Fruit fly (Drosophila melanogaster) whole organism, embryonic: ENCODE data around the gene CG8774.

Experiments
- Atf3 ChIP-seq: fragments of 200-800 bp; sonication (Bioruptor generic); optimal IDR thresholded peaks from 3 replicates; lab custom pipeline; 2016; ENCODE audit warnings: missing biosample characterization, missing genetic modification characterization
- Bdp1 ChIP-seq: fragments of 200-800 bp; sonication (Bioruptor generic); optimal IDR thresholded peaks from 3 replicates; lab custom pipeline; 2016; ENCODE audit warnings: missing biosample characterization, missing genetic modification characterization
- Blimp-1 ChIP-seq: fragments of 200-800 bp; sonication (Bioruptor generic); optimal IDR thresholded peaks from 3 replicates; lab custom pipeline; 2018; ENCODE audit warnings: missing biosample characterization, missing genetic modification characterization, mild to moderate bottlenecking, moderate library complexity, missing genetic modification reagents
- BtbVII ChIP-seq: fragments of 200-800 bp; sonication (Bioruptor generic); optimal IDR thresholded peaks from 3 replicates; lab custom pipeline; 2017; ENCODE audit warnings: missing biosample characterization, mild to moderate bottlenecking, missing genetic modification characterization
- CG11093 ChIP-seq: fragments of 200-800 bp; sonication (Bioruptor generic); IDR thresholded peaks from 3 replicates; pipeline ENCODE4 v1.3.6; 2022; ENCODE audit warnings: missing biosample characterization, missing genetic modification characterization
- CG11723 ChIP-seq: fragments of 200-800 bp; sonication (Bioruptor generic); optimal IDR thresholded peaks from 2 replicates; lab custom pipeline; 2017; ENCODE audit warnings: missing biosample characterization, mild to moderate bottlenecking, missing genetic modification characterization
- CG15514 ChIP-seq: fragments of 200-800 bp; sonication (Bioruptor generic); optimal IDR thresholded peaks from 3 replicates; lab custom pipeline; 2017; ENCODE audit warnings: missing biosample characterization, missing genetic modification characterization, mild to moderate bottlenecking, moderate library complexity, missing genetic modification reagents
- CG1602 ChIP-seq: fragments of 200-800 bp; sonication (Bioruptor generic); optimal IDR thresholded peaks from 3 replicates; lab custom pipeline; 2016; ENCODE audit warnings: missing biosample characterization, missing genetic modification characterization
- CG17361 ChIP-seq: fragments of 200-800 bp; sonication (Bioruptor generic); IDR thresholded peaks from 3 replicates; pipeline ENCODE4 v1.3.6; 2022; ENCODE audit warnings: missing biosample characterization, missing genetic modification characterization
- CG18599 ChIP-seq: fragments of 200-800 bp; sonication (Bioruptor generic); optimal IDR thresholded peaks from 3 replicates; lab custom pipeline; 2017; ENCODE audit warnings: missing biosample characterization, missing genetic modification characterization, mild to moderate bottlenecking, moderate library complexity, missing genetic modification reagents
- CG2129 ChIP-seq: fragments of 200-800 bp; sonication (Bioruptor generic); IDR thresholded peaks from 2 replicates; pipeline ENCODE4 v1.3.6; 2022; ENCODE audit warnings: missing biosample characterization, missing genetic modification characterization; ENCODE audit not compliant: partially characterized antibody
- CG30403 ChIP-seq: fragments of 200-800 bp; sonication (Bioruptor generic); optimal IDR thresholded peaks from 3 replicates; lab custom pipeline; 2016; ENCODE audit warnings: missing biosample characterization, missing genetic modification characterization
- CG31365 ChIP-seq: fragments of 200-800 bp; sonication (Bioruptor generic); optimal IDR thresholded peaks from 2 replicates; lab custom pipeline; 2018; ENCODE audit warnings: missing biosample characterization, mild to moderate bottlenecking, missing genetic modification characterization
- CG32767 ChIP-seq: fragments of 200-800 bp; sonication (Bioruptor generic); IDR thresholded peaks from 2 replicates; pipeline ENCODE4 v1.3.6; 2022; ENCODE audit warnings: missing biosample characterization, missing genetic modification characterization
- CG3407 ChIP-seq: fragments of 200-800 bp; sonication (Bioruptor generic); optimal IDR thresholded peaks from 2 replicates; lab custom pipeline; 2018; ENCODE audit warnings: missing biosample characterization, mild to moderate bottlenecking, missing genetic modification characterization
- CG3847 ChIP-seq: fragments of 200-800 bp; sonication (Bioruptor generic); IDR thresholded peaks from 2 replicates; pipeline ENCODE4 v1.3.6; 2022; ENCODE audit warnings: missing biosample characterization, missing genetic modification characterization
- CG4617 ChIP-seq: fragments of 200-800 bp; sonication (Bioruptor generic); optimal IDR thresholded peaks from 3 replicates; lab custom pipeline; 2016; ENCODE audit warnings: missing biosample characterization, missing genetic modification characterization, borderline replicate concordance
- CG4854 ChIP-seq: fragments of 200-800 bp; sonication (Bioruptor generic); optimal IDR thresholded peaks from 2 replicates; lab custom pipeline; 2016; ENCODE audit warnings: missing biosample characterization, missing genetic modification characterization, inconsistent platforms
- CG6813 ChIP-seq: fragments of 200-800 bp; sonication (Bioruptor generic); optimal IDR thresholded peaks from 2 replicates; lab custom pipeline; 2017; ENCODE audit warnings: missing biosample characterization, missing genetic modification characterization, mild to moderate bottlenecking, moderate library complexity, missing genetic modification reagents
- CG9932 ChIP-seq: fragments of 200-800 bp; sonication (Bioruptor generic); IDR thresholded peaks from 2 replicates; pipeline ENCODE4 v1.3.6; 2022; ENCODE audit warnings: missing biosample characterization, missing genetic modification characterization
- CkIIα-i1 ChIP-seq: fragments of 200-800 bp; sonication (Bioruptor generic); IDR thresholded peaks from 2 replicates; pipeline ENCODE4 v1.3.6; 2022; ENCODE audit warnings: missing biosample characterization, missing genetic modification characterization
- Eip74EF ChIP-seq, 2 experiments: fragments of 200-800 bp in 1 of 2; fragments of >200 bp in 1 of 2; sonication (Bioruptor generic) in 1 of 2; optimal IDR thresholded peaks; 2 replicates each; lab custom pipeline; 2017 to 2019; ENCODE audit warnings: missing biosample characterization in 2 of 2, missing genetic modification characterization in 2 of 2, mild to moderate bottlenecking in 1 of 2, moderate library complexity in 1 of 2
- HHEX ChIP-seq: fragments of 200-800 bp; sonication (Bioruptor generic); optimal IDR thresholded peaks from 3 replicates; lab custom pipeline; 2017; ENCODE audit warnings: missing biosample characterization, mild to moderate bottlenecking, missing genetic modification characterization, missing genetic modification reagents
- HLHmδ ChIP-seq: fragments of 200-800 bp; sonication (Bioruptor generic); optimal IDR thresholded peaks from 2 replicates; lab custom pipeline; 2018; ENCODE audit warnings: missing biosample characterization, mild to moderate bottlenecking, missing genetic modification characterization, moderate library complexity
- HmgZ ChIP-seq: fragments of 200-800 bp; sonication (Bioruptor generic); optimal IDR thresholded peaks from 2 replicates; lab custom pipeline; 2018; ENCODE audit warnings: missing biosample characterization, mild to moderate bottlenecking, missing genetic modification characterization
- Lhr ChIP-seq: fragments of 200-800 bp; sonication (Bioruptor generic); optimal IDR thresholded peaks from 3 replicates; lab custom pipeline; 2017; ENCODE audit warnings: mild to moderate bottlenecking, missing biosample characterization, missing genetic modification reagents, missing genetic modification characterization
- MESR4 ChIP-seq: fragments of 200-800 bp; sonication (Bioruptor generic); optimal IDR thresholded peaks from 2 replicates; lab custom pipeline; 2018; ENCODE audit warnings: missing biosample characterization, mild to moderate bottlenecking, missing genetic modification characterization, moderate library complexity
- Med ChIP-seq: fragments of 200-800 bp; sonication (Bioruptor generic); peaks from one replicate; lab custom pipeline; 2016; ENCODE audit warnings: missing biosample characterization, missing genetic modification characterization, mild to moderate bottlenecking, inconsistent platforms, moderate library complexity
- ab ChIP-seq: fragments of 200-800 bp; sonication (Bioruptor generic); optimal IDR thresholded peaks from 2 replicates; lab custom pipeline; 2016; ENCODE audit warnings: missing biosample characterization, missing genetic modification characterization
- aop ChIP-seq: fragments of 200-800 bp; sonication (Bioruptor generic); IDR thresholded peaks from 2 replicates; pipeline ENCODE4 v1.3.6; 2022; ENCODE audit warnings: missing biosample characterization, missing genetic modification characterization
- crc ChIP-seq: fragments of 200-800 bp; sonication (Bioruptor generic); optimal IDR thresholded peaks from 2 replicates; lab custom pipeline; 2016; ENCODE audit warnings: missing biosample characterization, missing genetic modification characterization
- dpn ChIP-seq, 2 experiments: fragments of 200-800 bp; sonication (Bioruptor generic); optimal IDR thresholded peaks; 3 replicates each; lab custom pipeline; 2016; ENCODE audit warnings: missing biosample characterization in 2 of 2, missing genetic modification characterization in 2 of 2
- emc ChIP-seq: fragments of 200-800 bp; sonication (Bioruptor generic); optimal IDR thresholded peaks from 2 replicates; lab custom pipeline; 2016; ENCODE audit warnings: missing biosample characterization, missing genetic modification characterization
- fd102C ChIP-seq: fragments of 200-800 bp; sonication (Bioruptor generic); optimal IDR thresholded peaks from 2 replicates; lab custom pipeline; 2018; ENCODE audit warnings: missing biosample characterization, mild to moderate bottlenecking, missing genetic modification characterization, moderate library complexity
- fru ChIP-seq: fragments of >200 bp; optimal IDR thresholded peaks from 2 replicates; lab custom pipeline; 2017
- gfzf ChIP-seq: fragments of 200-800 bp; sonication (Bioruptor generic); optimal IDR thresholded peaks from 2 replicates; lab custom pipeline; 2016; ENCODE audit warnings: missing biosample characterization, mild to moderate bottlenecking, missing genetic modification characterization, moderate library complexity
- hbn ChIP-seq: fragments of 200-800 bp; sonication (Bioruptor generic); IDR thresholded peaks from 2 replicates; pipeline ENCODE4 v1.3.6; 2022; ENCODE audit warnings: missing biosample characterization, missing genetic modification characterization; ENCODE audit not compliant: partially characterized antibody
- insv ChIP-seq, 2 experiments: fragments of 200-800 bp; sonication (Bioruptor generic); optimal IDR thresholded peaks; 3 replicates each; lab custom pipeline; 2016 to 2018; ENCODE audit warnings: missing biosample characterization in 2 of 2, missing genetic modification characterization in 2 of 2
- inv ChIP-seq: fragments of 200-800 bp; sonication (Bioruptor generic); IDR thresholded peaks from 2 replicates; pipeline ENCODE4 v1.3.6; 2022; ENCODE audit warnings: missing biosample characterization, missing genetic modification characterization; ENCODE audit not compliant: partially characterized antibody
- klu ChIP-seq: fragments of 200-800 bp; sonication (Bioruptor generic); IDR thresholded peaks from 2 replicates; pipeline ENCODE4 v1.3.6; 2022; ENCODE audit warnings: missing biosample characterization, missing genetic modification characterization
- pan ChIP-seq, 4 experiments: fragments of >200 bp in 3 of 4; fragments of 200-800 bp in 1 of 4; sonication (Bioruptor generic) in 1 of 4; optimal IDR thresholded peaks in 3 of 4; IDR thresholded peaks in 1 of 4; 2 replicates each; pipeline versions ENCODE4 v1.3.6 to Lab custom; 2017 to 2022; ENCODE audit warnings: missing biosample characterization in 2 of 4, missing genetic modification characterization in 2 of 4, mixed read lengths in 1 of 4
- ro ChIP-seq: fragments of 200-800 bp; sonication (Bioruptor generic); IDR thresholded peaks from 2 replicates; pipeline ENCODE4 v1.3.6; 2022; ENCODE audit warnings: missing biosample characterization, missing genetic modification characterization
- row ChIP-seq: fragments of 200-800 bp; sonication (Bioruptor generic); IDR thresholded peaks from 3 replicates; pipeline ENCODE4 v1.3.6; 2022; ENCODE audit warnings: missing biosample characterization, missing genetic modification characterization
- schlank ChIP-seq: fragments of 200-800 bp; sonication (Bioruptor generic); optimal IDR thresholded peaks from 2 replicates; lab custom pipeline; 2018; ENCODE audit warnings: missing biosample characterization, mild to moderate bottlenecking, missing genetic modification characterization
- sd ChIP-seq: fragments of 200-800 bp; sonication (Bioruptor generic); optimal IDR thresholded peaks from 3 replicates; lab custom pipeline; 2018; ENCODE audit warnings: missing biosample characterization, mild to moderate bottlenecking, missing genetic modification characterization, moderate library complexity
- slbo ChIP-seq: fragments of 200-800 bp; sonication (Bioruptor generic); IDR thresholded peaks from 2 replicates; pipeline ENCODE4 v1.3.6; 2022; ENCODE audit warnings: missing biosample characterization, missing genetic modification characterization
- toy ChIP-seq: fragments of 200-800 bp; sonication (Bioruptor generic); IDR thresholded peaks from 2 replicates; pipeline ENCODE4 v1.3.6; 2022; ENCODE audit warnings: missing biosample characterization, missing genetic modification characterization
- unc-4 ChIP-seq: fragments of 200-800 bp; sonication (Bioruptor generic); IDR thresholded peaks from 2 replicates; pipeline ENCODE4 v1.3.6; 2022; ENCODE audit warnings: missing biosample characterization, missing genetic modification characterization; ENCODE audit not compliant: partially characterized antibody
- vvl ChIP-seq: fragments of 200-800 bp; sonication (Bioruptor generic); IDR thresholded peaks from 2 replicates; pipeline ENCODE4 v1.3.6; 2022; ENCODE audit warnings: missing biosample characterization, missing genetic modification characterization
- z ChIP-seq: fragments of 200-800 bp; sonication (Bioruptor generic); IDR thresholded peaks from 3 replicates; pipeline ENCODE4 v1.3.6; 2022; ENCODE audit warnings: missing biosample characterization, missing genetic modification characterization

The CG8774 gene

DNA sequence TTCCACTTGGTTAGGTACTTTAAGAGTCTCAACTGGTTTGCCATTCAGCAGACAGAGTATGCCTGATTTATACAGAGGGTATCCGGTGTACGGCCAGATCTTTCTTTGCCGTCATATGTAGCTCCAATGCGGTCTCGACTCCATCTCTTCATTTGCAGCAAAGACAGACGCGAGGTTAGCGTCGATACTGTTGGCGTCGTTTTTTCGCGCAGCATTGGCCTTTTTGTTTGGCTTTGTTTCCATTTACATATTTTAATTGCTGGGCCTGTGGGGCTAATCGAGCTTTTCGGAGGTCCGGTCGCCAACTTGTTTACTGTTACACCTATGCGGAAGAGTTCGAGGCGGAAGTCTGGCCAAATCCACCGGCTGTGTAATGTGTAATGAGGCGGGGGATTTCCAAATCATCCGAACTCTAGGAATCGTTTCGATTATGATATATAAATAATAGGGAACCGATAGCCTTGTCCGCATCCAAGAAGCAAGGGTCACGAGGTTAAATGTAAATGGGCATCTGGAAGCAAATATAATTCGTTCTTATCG, 24.2 kb upstream of the CG8774 start (continued):
- no peak for TF ChIP-seq pan (optimal IDR thresholded peaks at IDR 0.05; lab: Kevin White, UChicago)
- TF ChIP-seq pan (GFP tag; optimal IDR thresholded peaks at IDR 0.05 in 1 of 2, IDR thresholded peaks at IDR 0.05 in 1 of 2), result no peak
- no peak for TF ChIP-seq CG30403 (GFP tag; lab: Kevin White, UChicago)
- no peak for TF ChIP-seq HHEX (GFP tag; lab: Kevin White, UChicago)
- no peak for TF ChIP-seq CG4854
- TF ChIP-seq CG11723, result no peak
- TF ChIP-seq CG2129 (GFP tag; lab: Robert Waterston, UW), result no peak
- no peak for TF ChIP-seq CG3407 (GFP tag; lab: Kevin White, UChicago)
- no peak for TF ChIP-seq CG32767 (GFP tag; lab: Robert Waterston, UW)
- no peak for TF ChIP-seq gfzf (GFP tag; lab: Kevin White, UChicago)
- no peak for TF ChIP-seq fru
- no peak for TF ChIP-seq Atf3 (GFP tag; lab: Kevin White, UChicago)
- no peak for TF ChIP-seq CkIIα-i1 (GFP tag; lab: Robert Waterston, UW)
- TF ChIP-seq vvl, result peak; percentile 75
- no peak for TF ChIP-seq unc-4 (GFP tag; lab: Robert Waterston, UW)
- TF ChIP-seq ro, result no peak
- no peak for TF ChIP-seq klu (GFP tag; lab: Robert Waterston, UW)
- no peak for TF ChIP-seq MESR4
- no peak for TF ChIP-seq aop (GFP tag; lab: Robert Waterston, UW)
- TF ChIP-seq CG1602, result no peak
- 0 out of 2 replicates have a peak, but pooled peaks have one; percentile 8 for TF ChIP-seq CG9932 (GFP tag; lab: Robert Waterston, UW)
- no peak for TF ChIP-seq HmgZ (tag; lab: Kevin White, UChicago)
- 0 out of 2 replicates have a peak, but pooled peaks have one; percentile 5 for TF ChIP-seq CG3847 (GFP tag; lab: Robert Waterston, UW)
- TF ChIP-seq row (GFP tag; lab: Robert Waterston, UW), result peak; percentile 58
- peak in 1 of 2 experiments; percentile 92 for TF ChIP-seq Eip74EF (GFP tag; optimal IDR thresholded peaks at IDR 0.05; lab: Kevin White, UChicago)
- TF ChIP-seq BtbVII (GFP tag; lab: Kevin White, UChicago), result no peak
- peak; percentile 42 for TF ChIP-seq Med
- TF ChIP-seq CG17361 (GFP tag; lab: Robert Waterston, UW), result no peak
- TF ChIP-seq crc (GFP tag; lab: Kevin White, UChicago), result no peak
- peak; percentile 44 for TF ChIP-seq sd (tag; lab: Kevin White, UChicago)
- TF ChIP-seq insv (GFP tag; optimal IDR thresholded peaks at IDR 0.05; lab: Kevin White, UChicago), result no peak
- no peak for TF ChIP-seq toy
- TF ChIP-seq HLHmδ (GFP tag; lab: Kevin White, UChicago), result no peak
- no peak for TF ChIP-seq fd102C (GFP tag; lab: Kevin White, UChicago)
- no peak for TF ChIP-seq CG11093 (GFP tag; lab: Robert Waterston, UW)
- no peak for TF ChIP-seq dpn (GFP tag; optimal IDR thresholded peaks at IDR 0.05; lab: Kevin White, UChicago)
- no peak for TF ChIP-seq CG4617 (GFP tag; lab: Kevin White, UChicago)
- no peak for TF ChIP-seq CG18599 (GFP tag; lab: Kevin White, UChicago)
- TF ChIP-seq inv, result no peak
- TF ChIP-seq Blimp-1, result no peak
- TF ChIP-seq emc (GFP tag; lab: Kevin White, UChicago), result no peak
- TF ChIP-seq z (GFP tag; lab: Robert Waterston, UW), result no peak
- TF ChIP-seq CG6813 (GFP tag; lab: Kevin White, UChicago), result no peak
- TF ChIP-seq hbn (GFP tag; lab: Robert Waterston, UW), result no peak
- TF ChIP-seq slbo (GFP tag; lab: Robert Waterston, UW), result peak; percentile 50
- no peak for TF ChIP-seq CG31365
- no peak for TF ChIP-seq schlank (tag; lab: Kevin White, UChicago)
- no peak for TF ChIP-seq Bdp1 (GFP tag; lab: Kevin White, UChicago)
- no peak for TF ChIP-seq ab
- TF ChIP-seq Lhr (GFP tag; lab: Kevin White, UChicago), result no peak
- TF ChIP-seq CG15514 (GFP tag; lab: Kevin White, UChicago), result no peak
